Fruit fly (Drosophila melanogaster) whole organism, embryonic: ENCODE data around the gene CG18810.

ENCODE experiments used
- Asciz ChIP-seq: fragments of 200-800 bp; sonication (Bioruptor generic); optimal IDR thresholded peaks from 2 replicates; lab custom pipeline; 2017; ENCODE audit warnings: missing biosample characterization, mild to moderate bottlenecking, missing genetic modification characterization, missing genetic modification reagents
- Atf3 ChIP-seq: fragments of 200-800 bp; sonication (Bioruptor generic); optimal IDR thresholded peaks from 3 replicates; lab custom pipeline; 2016; ENCODE audit warnings: missing biosample characterization, missing genetic modification characterization
- BEAF-32 ChIP-seq: fragments of 200-800 bp; sonication (Bioruptor generic); optimal IDR thresholded peaks from 3 replicates; lab custom pipeline; 2017; ENCODE audit warnings: missing biosample characterization, missing genetic modification characterization, mild to moderate bottlenecking, moderate library complexity, missing genetic modification reagents
- Bdp1 ChIP-seq: fragments of 200-800 bp; sonication (Bioruptor generic); optimal IDR thresholded peaks from 3 replicates; lab custom pipeline; 2016; ENCODE audit warnings: missing biosample characterization, missing genetic modification characterization
- BtbVII ChIP-seq: fragments of 200-800 bp; sonication (Bioruptor generic); optimal IDR thresholded peaks from 3 replicates; lab custom pipeline; 2017; ENCODE audit warnings: missing biosample characterization, mild to moderate bottlenecking, missing genetic modification characterization
- CG12744 ChIP-seq: fragments of 200-800 bp; sonication (Bioruptor generic); optimal IDR thresholded peaks from 2 replicates; lab custom pipeline; 2016; ENCODE audit warnings: missing biosample characterization, missing genetic modification characterization
- CG14860 ChIP-seq: fragments of 200-800 bp; sonication (Bioruptor generic); IDR thresholded peaks from 3 replicates; pipeline ENCODE4 v1.3.6; 2022; ENCODE audit warnings: missing biosample characterization, missing genetic modification characterization; ENCODE audit not compliant: partially characterized antibody
- CG1602 ChIP-seq: fragments of 200-800 bp; sonication (Bioruptor generic); optimal IDR thresholded peaks from 3 replicates; lab custom pipeline; 2016; ENCODE audit warnings: missing biosample characterization, missing genetic modification characterization
- CG2202 ChIP-seq: fragments of 200-800 bp; sonication (Bioruptor generic); optimal IDR thresholded peaks from 2 replicates; lab custom pipeline; 2018; ENCODE audit warnings: missing biosample characterization, mild to moderate bottlenecking, missing genetic modification characterization
- CG2712 ChIP-seq: fragments of 200-800 bp; optimal IDR thresholded peaks from 3 replicates; lab custom pipeline; 2019; ENCODE audit warnings: missing biosample characterization, mild to moderate bottlenecking, missing genetic modification characterization, moderate library complexity
- CG32532 ChIP-seq: fragments of 200-800 bp; sonication (Bioruptor generic); IDR thresholded peaks from 2 replicates; pipeline ENCODE4 v1.3.6; 2022; ENCODE audit warnings: missing biosample characterization, missing genetic modification characterization
- CG33557 ChIP-seq: fragments of 200-800 bp; sonication (Bioruptor generic); optimal IDR thresholded peaks from 2 replicates; lab custom pipeline; 2019; ENCODE audit warnings: missing biosample characterization, mild to moderate bottlenecking, missing genetic modification characterization, moderate library complexity
- CG34376 ChIP-seq: fragments of 200-800 bp; sonication (Bioruptor generic); optimal IDR thresholded peaks from 2 replicates; lab custom pipeline; 2018; ENCODE audit warnings: missing biosample characterization, mild to moderate bottlenecking, missing genetic modification characterization
- CG4707 ChIP-seq: fragments of 200-800 bp; sonication (Bioruptor generic); optimal IDR thresholded peaks from 2 replicates; lab custom pipeline; 2018; ENCODE audit warnings: missing biosample characterization, mild to moderate bottlenecking, missing genetic modification characterization, moderate library complexity
- CG5245 ChIP-seq: fragments of 200-800 bp; sonication (Bioruptor generic); optimal IDR thresholded peaks from 3 replicates; lab custom pipeline; 2016; ENCODE audit warnings: missing biosample characterization, missing genetic modification characterization
- CG6765 ChIP-seq: fragments of 200-800 bp; sonication (Bioruptor generic); optimal IDR thresholded peaks from 3 replicates; lab custom pipeline; 2017; ENCODE audit warnings: missing biosample characterization, mild to moderate bottlenecking, missing genetic modification characterization
- CG7357 ChIP-seq: fragments of 200-800 bp; sonication (Bioruptor generic); IDR thresholded peaks from 3 replicates; pipeline ENCODE4 v1.3.6; 2022; ENCODE audit warnings: missing biosample characterization, missing genetic modification characterization
- CG8765 ChIP-seq: fragments of 200-800 bp; sonication (Bioruptor generic); IDR thresholded peaks from 2 replicates; pipeline ENCODE4 v1.3.6; 2022; ENCODE audit warnings: missing biosample characterization, missing genetic modification characterization
- CG8944 ChIP-seq: fragments of 200-800 bp; sonication (Bioruptor generic); optimal IDR thresholded peaks from 3 replicates; lab custom pipeline; 2016; ENCODE audit warnings: missing biosample characterization, missing genetic modification characterization
- CkIIα-i1 ChIP-seq: fragments of 200-800 bp; sonication (Bioruptor generic); IDR thresholded peaks from 2 replicates; pipeline ENCODE4 v1.3.6; 2022; ENCODE audit warnings: missing biosample characterization, missing genetic modification characterization
- D19B ChIP-seq: fragments of 200-800 bp; sonication (Bioruptor generic); optimal IDR thresholded peaks from 2 replicates; lab custom pipeline; 2017; ENCODE audit warnings: missing biosample characterization, mild to moderate bottlenecking, missing genetic modification characterization
- Dip3 ChIP-seq: fragments of 200-800 bp; sonication (Bioruptor generic); optimal IDR thresholded peaks from 3 replicates; lab custom pipeline; 2016; ENCODE audit warnings: missing biosample characterization, missing genetic modification characterization
- E2f2 ChIP-seq: fragments of 200-800 bp; sonication (Bioruptor generic); IDR thresholded peaks from 2 replicates; pipeline ENCODE4 v1.3.6; 2022; ENCODE audit warnings: missing biosample characterization, missing genetic modification characterization
- Elba2 ChIP-seq: fragments of 200-800 bp; sonication (Bioruptor generic); optimal IDR thresholded peaks from 3 replicates; lab custom pipeline; 2016; ENCODE audit warnings: missing biosample characterization, missing genetic modification characterization
- H2.0 ChIP-seq: fragments of 200-800 bp; sonication (Bioruptor generic); IDR thresholded peaks from 2 replicates; pipeline ENCODE4 v1.3.6; 2022; ENCODE audit warnings: missing biosample characterization, missing genetic modification characterization
- Hey ChIP-seq: fragments of 200-800 bp; sonication (Bioruptor generic); optimal IDR thresholded peaks from 3 replicates; lab custom pipeline; 2018; ENCODE audit warnings: missing biosample characterization, mild to moderate bottlenecking, missing genetic modification characterization
- Mad ChIP-seq: fragments of 200-800 bp; sonication (Bioruptor generic); optimal IDR thresholded peaks from 2 replicates; lab custom pipeline; 2016; ENCODE audit warnings: missing biosample characterization, missing genetic modification characterization
- NK7.1 ChIP-seq: fragments of 200-800 bp; sonication (Bioruptor generic); optimal IDR thresholded peaks from 3 replicates; lab custom pipeline; 2016; ENCODE audit warnings: missing biosample characterization, missing genetic modification characterization
- Neu2 ChIP-seq: fragments of 200-800 bp; sonication (Bioruptor generic); optimal IDR thresholded peaks from 3 replicates; lab custom pipeline; 2016; ENCODE audit warnings: missing biosample characterization, missing genetic modification characterization, borderline replicate concordance
- Oli ChIP-seq: fragments of 200-800 bp; sonication (Bioruptor generic); optimal IDR thresholded peaks from 2 replicates; lab custom pipeline; 2018; ENCODE audit warnings: missing biosample characterization, mild to moderate bottlenecking, missing genetic modification characterization, moderate library complexity
- Rfx ChIP-seq: fragments of 200-800 bp; sonication (Bioruptor generic); IDR thresholded peaks from 2 replicates; pipeline ENCODE4 v1.3.6; 2022; ENCODE audit warnings: missing biosample characterization, missing genetic modification characterization
- Tbp ChIP-seq: fragments of >200 bp; optimal IDR thresholded peaks from 2 replicates; lab custom pipeline; 2018; ENCODE audit warnings: missing biosample characterization, missing genetic modification characterization
- ase ChIP-seq: fragments of 200-800 bp; sonication (Bioruptor generic); IDR thresholded peaks from 3 replicates; pipeline ENCODE4 v1.3.6; 2022; ENCODE audit warnings: missing biosample characterization, missing genetic modification characterization
- bowl ChIP-seq: fragments of 200-800 bp; sonication (Bioruptor generic); IDR thresholded peaks from 2 replicates; pipeline ENCODE4 v1.3.6; 2022; ENCODE audit warnings: missing biosample characterization, missing genetic modification characterization
- cg ChIP-seq: fragments of 200-800 bp; sonication (Bioruptor generic); optimal IDR thresholded peaks from 3 replicates; lab custom pipeline; 2019; ENCODE audit warnings: missing biosample characterization, mild to moderate bottlenecking, missing genetic modification characterization, moderate library complexity
- crp ChIP-seq, 2 experiments: fragments of 200-800 bp; sonication (Bioruptor generic); optimal IDR thresholded peaks; 2 replicates in 1 of 2; 3 replicates in 1 of 2; lab custom pipeline; 2017; ENCODE audit warnings: missing biosample characterization in 2 of 2, missing genetic modification characterization in 2 of 2, mild to moderate bottlenecking in 1 of 2, moderate library complexity in 1 of 2
- emc ChIP-seq: fragments of 200-800 bp; sonication (Bioruptor generic); optimal IDR thresholded peaks from 2 replicates; lab custom pipeline; 2016; ENCODE audit warnings: missing biosample characterization, missing genetic modification characterization
- gt ChIP-seq: fragments of 200-800 bp; sonication (Bioruptor generic); IDR thresholded peaks from 2 replicates; pipeline ENCODE4 v1.3.6; 2022; ENCODE audit warnings: missing biosample characterization, missing genetic modification characterization
- ind ChIP-seq: fragments of 200-800 bp; sonication (Bioruptor generic); optimal IDR thresholded peaks from 3 replicates; lab custom pipeline; 2016; ENCODE audit warnings: missing biosample characterization, missing genetic modification characterization
- kah ChIP-seq: fragments of 200-800 bp; sonication (Bioruptor generic); optimal IDR thresholded peaks from 2 replicates; lab custom pipeline; 2018; ENCODE audit warnings: missing biosample characterization, mild to moderate bottlenecking, missing genetic modification characterization
- lbe ChIP-seq: fragments of 200-800 bp; sonication (Bioruptor generic); optimal IDR thresholded peaks from 2 replicates; lab custom pipeline; 2016; ENCODE audit warnings: missing biosample characterization, mild to moderate bottlenecking, missing genetic modification characterization
- odd ChIP-seq: fragments of 200-800 bp; sonication (Bioruptor generic); optimal IDR thresholded peaks from 2 replicates; lab custom pipeline; 2017; ENCODE audit warnings: missing biosample characterization, mild to moderate bottlenecking, missing genetic modification characterization
- org-1 ChIP-seq: fragments of 200-800 bp; sonication (Bioruptor generic); optimal IDR thresholded peaks from 2 replicates; lab custom pipeline; 2017; ENCODE audit warnings: missing biosample characterization, missing genetic modification characterization
- pb ChIP-seq: fragments of 200-800 bp; sonication (Bioruptor generic); optimal IDR thresholded peaks from 3 replicates; lab custom pipeline; 2016; ENCODE audit warnings: missing biosample characterization, missing genetic modification characterization
- seq ChIP-seq: fragments of 200-800 bp; sonication (Bioruptor generic); IDR thresholded peaks from 2 replicates; pipeline ENCODE4 v1.3.6; 2022; ENCODE audit warnings: missing biosample characterization, missing genetic modification characterization
- shn ChIP-seq: fragments of 200-800 bp; sonication (Bioruptor generic); optimal IDR thresholded peaks from 3 replicates; lab custom pipeline; 2016; ENCODE audit warnings: missing biosample characterization, missing genetic modification characterization
- tna ChIP-seq: fragments of 200-800 bp; sonication (Bioruptor generic); IDR thresholded peaks from 2 replicates; pipeline ENCODE4 v1.3.6; 2022; ENCODE audit warnings: missing biosample characterization, missing genetic modification characterization; ENCODE audit not compliant: partially characterized antibody
- trh ChIP-seq: fragments of 200-800 bp; sonication (Bioruptor generic); optimal IDR thresholded peaks from 2 replicates; lab custom pipeline; 2016; ENCODE audit warnings: missing biosample characterization, missing genetic modification characterization
- ttk ChIP-seq: fragments of 200-800 bp; sonication (Bioruptor generic); IDR thresholded peaks from 2 replicates; pipeline ENCODE4 v2.1.2; 2022; ENCODE audit warnings: missing biosample characterization, missing genetic modification characterization
- tup ChIP-seq: fragments of 200-800 bp; sonication (Bioruptor generic); optimal IDR thresholded peaks from 2 replicates; lab custom pipeline; 2016; ENCODE audit warnings: missing biosample characterization, mild to moderate bottlenecking, missing genetic modification characterization, moderate library complexity
- vnd ChIP-seq: fragments of 200-800 bp; sonication (Bioruptor generic); IDR thresholded peaks from 3 replicates; pipeline ENCODE4 v1.3.6; 2022; ENCODE audit warnings: missing biosample characterization, missing genetic modification characterization; ENCODE audit not compliant: partially characterized antibody

Gene CG18810

dm6 chr2L:20645394-20645869, 3.3 kb upstream of the CG18810 start, which contains the start of the genes phr6-4 and CG2608:
phr6-4 (minus strand) TSS chr2L:20645791.
CG2608 (plus strand) TSS chr2L:20645822.
- TF ChIP-seq BEAF-32 (GFP tag; lab: Kevin White, UChicago): peak; percentile 25
- peak; percentile 87 for TF ChIP-seq Rfx (GFP tag; lab: Robert Waterston, UW)
- peak; percentile 94 for TF ChIP-seq Oli
- peak; percentile 77 for TF ChIP-seq ase (GFP tag; lab: Robert Waterston, UW)
- TF ChIP-seq ind (GFP tag; lab: Kevin White, UChicago): peak; percentile 93
- peak; percentile 51 for TF ChIP-seq pb (GFP tag; lab: Kevin White, UChicago)
- no peak for TF ChIP-seq CkIIα-i1 (GFP tag; lab: Robert Waterston, UW)
- TF ChIP-seq CG6765 (GFP tag; lab: Kevin White, UChicago): peak; percentile 85
- no peak for TF ChIP-seq tna
- TF ChIP-seq CG33557: peak; percentile 93
- peak; percentile 86 for TF ChIP-seq seq
- peak; percentile 84 for TF ChIP-seq org-1 (GFP tag; lab: Kevin White, UChicago)
- TF ChIP-seq Atf3 (GFP tag; lab: Kevin White, UChicago): peak; percentile 73
- TF ChIP-seq CG32532 (GFP tag; lab: Robert Waterston, UW): peak; percentile 90
- TF ChIP-seq kah (GFP tag; lab: Kevin White, UChicago): peak; percentile 70
- peak; percentile 92 for TF ChIP-seq CG1602 (GFP tag; lab: Kevin White, UChicago)
- TF ChIP-seq D19B (GFP tag; lab: Kevin White, UChicago): peak; percentile 84
- no peak for TF ChIP-seq Elba2
- peak; percentile 89 for TF ChIP-seq Dip3
- TF ChIP-seq emc (GFP tag; lab: Kevin White, UChicago): peak; percentile 62
- no peak for TF ChIP-seq Tbp (GFP tag; lab: Kevin White, UChicago)
- peak; percentile 91 for TF ChIP-seq Asciz (GFP tag; lab: Kevin White, UChicago)
- TF ChIP-seq Hey (tag; lab: Kevin White, UChicago): no peak
- peak; percentile 85 for TF ChIP-seq CG2202
- peak; percentile 87 for TF ChIP-seq Mad (GFP tag; lab: Kevin White, UChicago)
- TF ChIP-seq crp (GFP tag; optimal IDR thresholded peaks at IDR 0.05; lab: Kevin White, UChicago): peak; percentile 53 to 89
- TF ChIP-seq CG5245: peak; percentile 88
- TF ChIP-seq Bdp1: peak; percentile 79
- TF ChIP-seq CG7357: peak; percentile 82
- peak; percentile 96 for TF ChIP-seq CG2712 (tag; lab: Kevin White, UChicago)
- TF ChIP-seq trh: peak; percentile 71
- peak; percentile 80; the same call in 1 of the 2 replicates for TF ChIP-seq CG8765 (GFP tag; lab: Robert Waterston, UW)
- peak; percentile 82 for TF ChIP-seq shn
- TF ChIP-seq CG12744 (GFP tag; lab: Kevin White, UChicago): peak; percentile 66
- TF ChIP-seq vnd (GFP tag; lab: Robert Waterston, UW): no peak
- TF ChIP-seq E2f2 (GFP tag; lab: Robert Waterston, UW): peak; percentile 81
- TF ChIP-seq H2.0 (GFP tag; lab: Robert Waterston, UW): peak; percentile 73
- peak; percentile 80 for TF ChIP-seq NK7.1
- TF ChIP-seq cg (GFP tag; lab: Kevin White, UChicago): no peak
- TF ChIP-seq lbe (GFP tag; lab: Kevin White, UChicago): peak; percentile 78
- peak; percentile 91 for TF ChIP-seq odd (GFP tag; lab: Kevin White, UChicago)
- peak; percentile 90 for TF ChIP-seq CG34376 (GFP tag; lab: Kevin White, UChicago)
- TF ChIP-seq CG8944: peak; percentile 87
- no peak for TF ChIP-seq Neu2
- peak; percentile 89 for TF ChIP-seq BtbVII
- peak; percentile 76 for TF ChIP-seq tup (GFP tag; lab: Kevin White, UChicago)
- TF ChIP-seq CG14860 (GFP tag; lab: Robert Waterston, UW): no peak
- peak; percentile 60; the same call in 1 of the 2 replicates for TF ChIP-seq bowl (GFP tag; lab: Robert Waterston, UW)
- peak; percentile 66 for TF ChIP-seq CG4707 (GFP tag; lab: Kevin White, UChicago)
- TF ChIP-seq ttk (GFP tag; lab: Robert Waterston, UW): peak; percentile 81
- TF ChIP-seq gt (GFP tag; lab: Robert Waterston, UW): peak; percentile 64
